Worm (Caenorhabditis elegans) whole organism, L1 larva: Measurements from ENCODE around the gene F54D10.7.

Experiments used
- C04F5.9 ChIP-seq: sonication (generic microtip); optimal IDR thresholded peaks from 2 replicates; lab custom pipeline; 2016; ENCODE audit warnings: missing genetic modification characterization, missing compliant biosample characterization
- C34B4.2 ChIP-seq: sonication (generic microtip); optimal IDR thresholded peaks from 2 replicates; lab custom pipeline; 2017; ENCODE audit warnings: mild to moderate bottlenecking, missing genetic modification characterization, missing compliant biosample characterization
- Y116A8C.19 ChIP-seq: sonication (generic microtip); optimal IDR thresholded peaks from 2 replicates; lab custom pipeline; 2016; ENCODE audit warnings: missing compliant biosample characterization, missing genetic modification characterization, borderline replicate concordance
- alr-1 ChIP-seq: fragments of 200-800 bp; sonication (Bioruptor generic); optimal IDR thresholded peaks from 2 replicates; lab custom pipeline; 2018; ENCODE audit warnings: borderline replicate concordance, mild to moderate bottlenecking, missing genetic modification characterization, missing compliant biosample characterization
- aly-2 ChIP-seq: fragments of 150-350 bp; optimal IDR thresholded peaks from 2 replicates; lab custom pipeline; 2014; ENCODE audit warnings: missing biosample characterization, missing genetic modification characterization
- ceh-8 ChIP-seq: fragments of 200-800 bp; sonication (Bioruptor generic); optimal IDR thresholded peaks from 2 replicates; lab custom pipeline; 2018; ENCODE audit warnings: mild to moderate bottlenecking, missing genetic modification characterization, moderate library complexity, missing compliant biosample characterization
- ceh-82 ChIP-seq, 3 experiments: fragments of 150-350 bp in 1 of 3; sonication (generic microtip) in 2 of 3; optimal IDR thresholded peaks; 2 replicates each; lab custom pipeline; 2014 to 2017; ENCODE audit warnings: missing biosample characterization in 3 of 3, missing genetic modification characterization in 3 of 3
- ceh-90 ChIP-seq: sonication (generic microtip); optimal IDR thresholded peaks from 2 replicates; lab custom pipeline; 2016; ENCODE audit warnings: missing genetic modification characterization, missing compliant biosample characterization
- ces-1 ChIP-seq: fragments of 150-350 bp; optimal IDR thresholded peaks from 2 replicates; lab custom pipeline; 2014; ENCODE audit warnings: missing biosample characterization, missing genetic modification reagents, missing genetic modification characterization
- dpl-1 ChIP-seq, 3 experiments: fragments of 150-350 bp in 2 of 3; sonication (generic microtip) in 1 of 3; optimal IDR thresholded peaks; 2 replicates each; lab custom pipeline; 2014 to 2017; ENCODE audit warnings: missing biosample characterization in 3 of 3, missing genetic modification characterization in 3 of 3, missing genetic modification reagents in 3 of 3
- dsc-1 ChIP-seq: sonication (generic microtip); optimal IDR thresholded peaks from 2 replicates; lab custom pipeline; 2016; ENCODE audit warnings: mild to moderate bottlenecking, missing genetic modification characterization, missing compliant biosample characterization
- efl-3 ChIP-seq: fragments of 200-800 bp; sonication (Bioruptor generic); optimal IDR thresholded peaks from 2 replicates; lab custom pipeline; 2018; ENCODE audit warnings: mild to moderate bottlenecking, missing genetic modification characterization, missing compliant biosample characterization
- egl-13 ChIP-seq: sonication (generic microtip); optimal IDR thresholded peaks from 2 replicates; lab custom pipeline; 2016; ENCODE audit warnings: missing genotype, missing genetic modification reagents, missing genetic modification characterization, missing compliant biosample characterization
- egl-27 ChIP-seq, 2 experiments: fragments of 150-350 bp in 1 of 2; sonication (generic microtip); optimal IDR thresholded peaks; 3 replicates each; lab custom pipeline; 2017 to 2018; ENCODE audit warnings: missing biosample characterization in 2 of 2, missing genetic modification characterization in 2 of 2, missing genetic modification reagents in 2 of 2
- ets-5 ChIP-seq: fragments of 200-800 bp; sonication (Bioruptor generic); IDR thresholded peaks from 2 replicates; pipeline ENCODE4 v1.3.6; 2022; ENCODE audit warnings: missing genetic modification characterization, missing compliant biosample characterization
- fkh-4 ChIP-seq: sonication (generic microtip); optimal IDR thresholded peaks from 2 replicates; lab custom pipeline; 2016; ENCODE audit warnings: missing compliant biosample characterization, missing genetic modification characterization, borderline replicate concordance
- fos-1 ChIP-seq: fragments of 150-350 bp; optimal IDR thresholded peaks from 2 replicates; lab custom pipeline; 2014; ENCODE audit warnings: missing biosample characterization, missing genetic modification characterization
- hlh-17 ChIP-seq: fragments of 200-800 bp; sonication (Bioruptor generic); optimal IDR thresholded peaks from 2 replicates; lab custom pipeline; 2018; ENCODE audit warnings: missing genetic modification characterization, mild to moderate bottlenecking, missing compliant biosample characterization, moderate library complexity, borderline replicate concordance
- hlh-4 ChIP-seq: sonication (generic microtip); optimal IDR thresholded peaks from 2 replicates; lab custom pipeline; 2016; ENCODE audit warnings: mild to moderate bottlenecking, missing genetic modification characterization, missing compliant biosample characterization
- hpl-2 ChIP-seq: fragments of 150-350 bp; optimal IDR thresholded peaks from 2 replicates; lab custom pipeline; 2014; ENCODE audit warnings: missing biosample characterization, missing genetic modification reagents, missing genetic modification characterization
- isw-1 ChIP-seq: fragments of 200-800 bp; sonication (Bioruptor generic); IDR thresholded peaks from 2 replicates; pipeline ENCODE4 v1.3.6; 2022; ENCODE audit warnings: missing genetic modification characterization, missing compliant biosample characterization
- jun-1 ChIP-seq: fragments of 150-350 bp; optimal IDR thresholded peaks from 2 replicates; lab custom pipeline; 2014; ENCODE audit warnings: missing biosample characterization, missing genetic modification reagents, missing genetic modification characterization
- lin-13 ChIP-seq: fragments of 150-350 bp; optimal IDR thresholded peaks from 2 replicates; lab custom pipeline; 2014; ENCODE audit warnings: missing biosample characterization, missing genetic modification reagents, missing genetic modification characterization
- lin-35 ChIP-seq, 2 experiments: fragments of 150-350 bp; optimal IDR thresholded peaks; 2 replicates each; lab custom pipeline; 2014; ENCODE audit warnings: missing biosample characterization in 2 of 2, missing genetic modification characterization in 2 of 2, missing genetic modification reagents in 2 of 2
- lir-3 ChIP-seq: sonication (generic microtip); optimal IDR thresholded peaks from 2 replicates; lab custom pipeline; 2016; ENCODE audit warnings: mild to moderate bottlenecking, missing genetic modification characterization, moderate library complexity, missing compliant biosample characterization; ENCODE audit not compliant: poor library complexity
- lsy-2 ChIP-seq, 2 experiments: fragments of 150-350 bp; optimal IDR thresholded peaks; 2 replicates each; lab custom pipeline; 2014; ENCODE audit warnings: missing biosample characterization in 2 of 2, missing genetic modification characterization in 2 of 2
- mab-9 ChIP-seq: fragments of 200-800 bp; sonication (Bioruptor generic); IDR thresholded peaks from 2 replicates; pipeline ENCODE4 v1.3.6; 2022; ENCODE audit warnings: missing genetic modification reagents, missing genetic modification characterization, missing compliant biosample characterization
- mdl-1 ChIP-seq, 2 experiments: fragments of 150-350 bp; optimal IDR thresholded peaks; 2 replicates each; lab custom pipeline; 2014 to 2017; ENCODE audit warnings: missing biosample characterization in 2 of 2, missing genetic modification characterization in 2 of 2, inconsistent platforms in 1 of 2
- mef-2 ChIP-seq: fragments of 150-350 bp; optimal IDR thresholded peaks from 2 replicates; lab custom pipeline; 2014; ENCODE audit warnings: missing biosample characterization, missing genetic modification characterization
- nhr-12 ChIP-seq: sonication (generic microtip); optimal IDR thresholded peaks from 2 replicates; lab custom pipeline; 2017; ENCODE audit warnings: missing biosample characterization, missing genetic modification characterization
- nhr-19 ChIP-seq: fragments of 200-800 bp; sonication (Bioruptor generic); conservative IDR thresholded peaks from 2 replicates; pipeline ENCODE4 v1.3.6; 2022; ENCODE audit warnings: missing genetic modification characterization, missing compliant biosample characterization
- nhr-20 ChIP-seq: sonication (generic microtip); optimal IDR thresholded peaks from 2 replicates; lab custom pipeline; 2016; ENCODE audit warnings: mild to moderate bottlenecking, missing genetic modification characterization, missing compliant biosample characterization
- nhr-28 ChIP-seq: fragments of 150-350 bp; optimal IDR thresholded peaks from 2 replicates; lab custom pipeline; 2014; ENCODE audit warnings: missing biosample characterization, missing genetic modification characterization
- nhr-47 ChIP-seq: sonication (generic microtip); optimal IDR thresholded peaks from 2 replicates; lab custom pipeline; 2016; ENCODE audit warnings: mild to moderate bottlenecking, missing genetic modification characterization, moderate library complexity, missing compliant biosample characterization
- nhr-71 ChIP-seq: sonication (generic microtip); optimal IDR thresholded peaks from 2 replicates; lab custom pipeline; 2016; ENCODE audit warnings: mild to moderate bottlenecking, missing genetic modification characterization, moderate library complexity, missing compliant biosample characterization
- nhr-84 ChIP-seq: sonication (generic microtip); optimal IDR thresholded peaks from 2 replicates; lab custom pipeline; 2017; ENCODE audit warnings: missing biosample characterization, missing genetic modification characterization
- nhr-85 ChIP-seq: sonication (generic microtip); peaks from one replicate; lab custom pipeline; 2016; ENCODE audit warnings: missing genetic modification characterization, inconsistent platforms, missing compliant biosample characterization
- pax-3 ChIP-seq: fragments of 200-800 bp; sonication (Bioruptor generic); optimal IDR thresholded peaks from 2 replicates; lab custom pipeline; 2018; ENCODE audit warnings: mild to moderate bottlenecking, missing genetic modification characterization, moderate library complexity, missing compliant biosample characterization
- rnt-1 ChIP-seq: sonication (generic microtip); optimal IDR thresholded peaks from 2 replicates; lab custom pipeline; 2016; ENCODE audit warnings: mild to moderate bottlenecking, missing genetic modification characterization, moderate library complexity, missing compliant biosample characterization
- snu-23 ChIP-seq: sonication (generic microtip); optimal IDR thresholded peaks from 2 replicates; lab custom pipeline; 2016; ENCODE audit warnings: missing genetic modification characterization, missing compliant biosample characterization
- sox-4 ChIP-seq: sonication (generic microtip); optimal IDR thresholded peaks from 2 replicates; lab custom pipeline; 2016; ENCODE audit warnings: missing genetic modification characterization, missing compliant biosample characterization
- sptf-1 ChIP-seq: fragments of 150-350 bp; optimal IDR thresholded peaks from 2 replicates; lab custom pipeline; 2014; ENCODE audit warnings: missing biosample characterization, missing genetic modification characterization
- sup-37 ChIP-seq: fragments of 200-800 bp; sonication (Bioruptor generic); optimal IDR thresholded peaks from 2 replicates; lab custom pipeline; 2018; ENCODE audit warnings: mild to moderate bottlenecking, missing genetic modification characterization, missing compliant biosample characterization
- swsn-7 ChIP-seq: sonication (generic microtip); optimal IDR thresholded peaks from 2 replicates; lab custom pipeline; 2016; ENCODE audit warnings: missing genetic modification characterization, missing compliant biosample characterization
- tlp-1 ChIP-seq: fragments of 150-350 bp; optimal IDR thresholded peaks from 2 replicates; lab custom pipeline; 2014; ENCODE audit warnings: missing biosample characterization, missing genetic modification characterization
- unc-30 ChIP-seq: sonication (generic microtip); optimal IDR thresholded peaks from 2 replicates; lab custom pipeline; 2017; ENCODE audit warnings: missing biosample characterization, missing genetic modification characterization
- unc-86 ChIP-seq: sonication (generic microtip); optimal IDR thresholded peaks from 2 replicates; lab custom pipeline; 2016; ENCODE audit warnings: missing genetic modification characterization, missing compliant biosample characterization
- unc-98 ChIP-seq: fragments of 200-800 bp; sonication (Bioruptor generic); IDR thresholded peaks from 2 replicates; pipeline ENCODE4 v1.3.6; 2022; ENCODE audit warnings: missing genetic modification characterization, missing compliant biosample characterization
- zag-1 ChIP-seq: fragments of 150-350 bp; optimal IDR thresholded peaks from 2 replicates; lab custom pipeline; 2014; ENCODE audit warnings: missing biosample characterization, missing genetic modification characterization
- zip-4 ChIP-seq: fragments of 200-800 bp; sonication (Bioruptor generic); optimal IDR thresholded peaks from 2 replicates; lab custom pipeline; 2018; ENCODE audit warnings: mild to moderate bottlenecking, missing genetic modification characterization, moderate library complexity, missing compliant biosample characterization
- ztf-4 ChIP-seq: fragments of 150-350 bp; optimal IDR thresholded peaks from 2 replicates; lab custom pipeline; 2014; ENCODE audit warnings: missing biosample characterization, missing genetic modification characterization

F54D10.7 gene

DNA sequence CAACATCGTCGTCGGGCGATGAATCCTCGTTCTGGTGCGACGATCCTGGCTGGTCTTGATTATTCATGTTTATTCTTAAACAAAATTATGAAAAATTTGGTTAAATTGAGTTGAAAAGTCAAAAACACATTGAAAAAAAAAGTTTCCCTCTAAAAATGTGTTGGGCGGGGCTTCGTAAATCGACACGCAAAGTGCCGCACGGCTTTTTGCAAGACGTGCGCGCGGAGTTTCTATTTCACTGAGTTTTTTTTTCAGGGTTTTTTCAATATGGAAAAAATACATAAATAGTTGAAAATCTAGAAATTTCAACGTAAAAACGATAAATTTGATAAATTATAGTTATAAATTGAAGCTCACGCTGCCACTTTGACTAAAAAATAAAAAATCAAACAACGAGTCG lies 13.0 kb downstream of the F54D10.7 start, which contains the start of gene F54D10.5 (continued):
- TF ChIP-seq C34B4.2 (tag; lab: Kevin White, UChicago) = no peak
- TF ChIP-seq mef-2 (tag; lab: Kevin White, UChicago) = no peak
- no peak for TF ChIP-seq Y116A8C.19
- no peak for TF ChIP-seq sox-4 (tag; lab: Kevin White, UChicago)
- TF ChIP-seq dsc-1 (tag; lab: Kevin White, UChicago) = no peak
- TF ChIP-seq pax-3 (tag; lab: Kevin White, UChicago) = no peak
- no peak for TF ChIP-seq sptf-1 (tag; lab: Kevin White, UChicago)
- no peak for TF ChIP-seq lir-3 (tag; lab: Kevin White, UChicago)
- TF ChIP-seq C04F5.9 (tag; lab: Kevin White, UChicago) = peak; percentile 54
- peak; percentile 55 for TF ChIP-seq ceh-8
- TF ChIP-seq mdl-1 (tag; optimal IDR thresholded peaks at IDR 0.05; lab: Kevin White, UChicago) = peak in 1 of 2 experiments; percentile 66
- peak; percentile 85 to 86 for TF ChIP-seq lsy-2 (tag; optimal IDR thresholded peaks at IDR 0.05; lab: Kevin White, UChicago)
- no peak for TF ChIP-seq nhr-12 (tag; lab: Kevin White, UChicago)
- no peak for TF ChIP-seq hpl-2 (GFP tag; lab: Kevin White, UChicago)
- peak; percentile 89 for TF ChIP-seq nhr-85 (tag; lab: Kevin White, UChicago)
- TF ChIP-seq mab-9 (GFP tag; lab: Robert Waterston, UW) = peak; percentile 41; the same call in 1 of the 2 replicates
- peak; percentile 93 for TF ChIP-seq rnt-1 (tag; lab: Kevin White, UChicago)
- TF ChIP-seq fos-1 = peak; percentile 47
- peak; percentile 95 for TF ChIP-seq dpl-1 (GFP tag; optimal IDR thresholded peaks at IDR 0.05; lab: Kevin White, UChicago)
- peak; percentile 82 for TF ChIP-seq nhr-19 (GFP tag; lab: Robert Waterston, UW)
- TF ChIP-seq nhr-71 (tag; lab: Kevin White, UChicago) = peak; percentile 87
- TF ChIP-seq egl-13 = peak; percentile 28
- TF ChIP-seq sup-37 (GFP tag; lab: Kevin White, UChicago) = no peak
- TF ChIP-seq tlp-1 (tag; lab: Kevin White, UChicago) = no peak
- TF ChIP-seq fkh-4 (tag; lab: Kevin White, UChicago) = no peak
- peak; percentile 76 for TF ChIP-seq unc-86 (tag; lab: Kevin White, UChicago)
- TF ChIP-seq isw-1 (GFP tag; lab: Robert Waterston, UW) = peak; percentile 75
- no peak for TF ChIP-seq efl-3 (GFP tag; lab: Kevin White, UChicago)
- no peak for TF ChIP-seq nhr-28 (tag; lab: Kevin White, UChicago)
- peak; percentile 85 for TF ChIP-seq nhr-47 (tag; lab: Kevin White, UChicago)
- no peak for TF ChIP-seq ces-1 (GFP tag; lab: Kevin White, UChicago)
- TF ChIP-seq zip-4 = peak; percentile 13
- TF ChIP-seq egl-27 (tag; optimal IDR thresholded peaks at IDR 0.05; lab: Kevin White, UChicago) = no peak
- TF ChIP-seq lin-13 (GFP tag; lab: Kevin White, UChicago) = peak; percentile 55
- peak; percentile 82 for TF ChIP-seq swsn-7 (tag; lab: Kevin White, UChicago)
- TF ChIP-seq snu-23 (GFP tag; lab: Kevin White, UChicago) = peak; percentile 82
- TF ChIP-seq alr-1 (tag; lab: Kevin White, UChicago) = no peak
- no peak for TF ChIP-seq zag-1 (tag; lab: Kevin White, UChicago)
- no peak for TF ChIP-seq ztf-4 (tag; lab: Kevin White, UChicago)
- TF ChIP-seq aly-2 (tag; lab: Kevin White, UChicago) = no peak
- TF ChIP-seq nhr-84 (tag; lab: Kevin White, UChicago) = no peak
- TF ChIP-seq lin-35 (GFP tag; optimal IDR thresholded peaks at IDR 0.05; lab: Kevin White, UChicago) = peak; percentile 91 to 95
- no peak for TF ChIP-seq unc-98 (GFP tag; lab: Robert Waterston, UW)
- no peak for TF ChIP-seq ets-5 (GFP tag; lab: Robert Waterston, UW)
- peak; percentile 79 for TF ChIP-seq nhr-20
- TF ChIP-seq ceh-82 (tag; optimal IDR thresholded peaks at IDR 0.05; lab: Kevin White, UChicago) = peak; percentile 78 to 88 (median 87)
- TF ChIP-seq hlh-4 (tag; lab: Kevin White, UChicago) = no peak
- TF ChIP-seq unc-30 (tag; lab: Kevin White, UChicago) = no peak
- TF ChIP-seq hlh-17 (GFP tag; lab: Kevin White, UChicago) = no peak
- peak; percentile 15 for TF ChIP-seq ceh-90
- TF ChIP-seq jun-1 (tag; lab: Kevin White, UChicago) = peak; percentile 37
